Worm (Caenorhabditis elegans) whole organism, L3 larva: ENCODE data around the gene ZK1307.7.

ENCODE experiments used
- R02D3.7 ChIP-seq: fragments of 150-350 bp; optimal IDR thresholded peaks from 2 replicates; lab custom pipeline; 2014; ENCODE audit warnings: missing biosample characterization, missing genetic modification characterization
- ZK546.5 ChIP-seq: sonication (generic microtip); optimal IDR thresholded peaks from 2 replicates; lab custom pipeline; 2017; ENCODE audit warnings: missing biosample characterization, missing genetic modification characterization
- aly-2 ChIP-seq: fragments of 150-350 bp; optimal IDR thresholded peaks from 2 replicates; lab custom pipeline; 2014; ENCODE audit warnings: missing biosample characterization, missing genetic modification characterization
- ama-1 ChIP-seq: fragments of 150-350 bp; optimal IDR thresholded peaks from 2 replicates; lab custom pipeline; 2018
- ceh-16 ChIP-seq: sonication (generic microtip); optimal IDR thresholded peaks from 2 replicates; lab custom pipeline; 2017; ENCODE audit warnings: missing biosample characterization, missing genetic modification characterization
- ceh-28 ChIP-seq: fragments of 150-350 bp; optimal IDR thresholded peaks from 2 replicates; lab custom pipeline; 2014; ENCODE audit warnings: missing biosample characterization, missing genetic modification reagents, missing genetic modification characterization
- ceh-82 ChIP-seq: fragments of 150-350 bp; optimal IDR thresholded peaks from 2 replicates; lab custom pipeline; 2014; ENCODE audit warnings: missing biosample characterization, missing genetic modification characterization
- ceh-9 ChIP-seq: sonication (generic microtip); optimal IDR thresholded peaks from 2 replicates; lab custom pipeline; 2018; ENCODE audit warnings: missing biosample characterization, missing genetic modification characterization
- daf-12 ChIP-seq: fragments of 150-350 bp; optimal IDR thresholded peaks from 2 replicates; lab custom pipeline; 2014; ENCODE audit warnings: missing biosample characterization, missing genetic modification reagents, missing genetic modification characterization
- egl-27 ChIP-seq: sonication (generic microtip); optimal IDR thresholded peaks from 4 replicates; lab custom pipeline; 2017; ENCODE audit warnings: missing biosample characterization, missing genetic modification reagents, missing genetic modification characterization
- egl-5 ChIP-seq: fragments of 150-350 bp; optimal IDR thresholded peaks from 2 replicates; lab custom pipeline; 2017; ENCODE audit warnings: missing biosample characterization, missing genetic modification reagents, missing genetic modification characterization, inconsistent platforms
- elt-1 ChIP-seq: fragments of 150-350 bp; optimal IDR thresholded peaks from 2 replicates; lab custom pipeline; 2014; ENCODE audit warnings: missing biosample characterization, missing genetic modification characterization
- elt-2 ChIP-seq: sonication (generic microtip); optimal IDR thresholded peaks from 2 replicates; lab custom pipeline; 2016; ENCODE audit warnings: missing genetic modification reagents, mild to moderate bottlenecking, missing genetic modification characterization, missing compliant biosample characterization
- elt-3 ChIP-seq, 3 experiments: fragments of 150-350 bp in 1 of 3; sonication (generic microtip) in 2 of 3; optimal IDR thresholded peaks; 2 replicates in 2 of 3; 4 replicates in 1 of 3; lab custom pipeline; 2014 to 2017; ENCODE audit warnings: missing biosample characterization in 3 of 3, missing genetic modification characterization in 3 of 3
- eor-1 ChIP-seq, 2 experiments: fragments of 150-350 bp; optimal IDR thresholded peaks; 2 replicates each; lab custom pipeline; 2014 to 2018; ENCODE audit warnings: missing biosample characterization in 2 of 2, missing genetic modification characterization in 2 of 2
- fkh-10 ChIP-seq: sonication (generic microtip); optimal IDR thresholded peaks from 2 replicates; lab custom pipeline; 2017; ENCODE audit warnings: missing biosample characterization, missing genetic modification reagents, missing genetic modification characterization
- fkh-2 ChIP-seq: fragments of 150-350 bp; optimal IDR thresholded peaks from 2 replicates; lab custom pipeline; 2014; ENCODE audit warnings: missing biosample characterization, missing genetic modification reagents, missing genetic modification characterization
- fos-1 ChIP-seq: fragments of 150-350 bp; optimal IDR thresholded peaks from 2 replicates; lab custom pipeline; 2014; ENCODE audit warnings: missing biosample characterization, missing genetic modification characterization
- hmg-11 ChIP-seq: sonication (generic microtip); optimal IDR thresholded peaks from 2 replicates; lab custom pipeline; 2016; ENCODE audit warnings: missing genetic modification characterization, missing compliant biosample characterization
- jun-1 ChIP-seq: fragments of 150-350 bp; optimal IDR thresholded peaks from 2 replicates; lab custom pipeline; 2014; ENCODE audit warnings: missing biosample characterization, missing genetic modification reagents, missing genetic modification characterization
- lin-15B ChIP-seq: fragments of 150-350 bp; optimal IDR thresholded peaks from 2 replicates; lab custom pipeline; 2014; ENCODE audit warnings: missing biosample characterization, missing genetic modification characterization
- lin-39 ChIP-seq: fragments of 150-350 bp; optimal IDR thresholded peaks from 2 replicates; lab custom pipeline; 2018; ENCODE audit warnings: missing biosample characterization, missing genetic modification reagents, missing genetic modification characterization
- lsy-12 ChIP-seq: sonication (generic microtip); optimal IDR thresholded peaks from 2 replicates; lab custom pipeline; 2016; ENCODE audit warnings: mild to moderate bottlenecking, missing genetic modification characterization, missing compliant biosample characterization
- mdl-1 ChIP-seq: fragments of 150-350 bp; optimal IDR thresholded peaks from 2 replicates; lab custom pipeline; 2014; ENCODE audit warnings: missing biosample characterization, missing genetic modification characterization
- mml-1 ChIP-seq: fragments of 150-350 bp; sonication (generic microtip); optimal IDR thresholded peaks from 3 replicates; lab custom pipeline; 2014; ENCODE audit warnings: missing biosample characterization, missing genetic modification characterization
- nfya-1 ChIP-seq: sonication (generic microtip); optimal IDR thresholded peaks from 2 replicates; lab custom pipeline; 2017; ENCODE audit warnings: missing genetic modification characterization, mild to moderate bottlenecking, missing compliant biosample characterization, antibody characterized with exemption, moderate library complexity; ENCODE audit not compliant: insufficient read depth
- nhr-11 ChIP-seq: fragments of 150-350 bp; optimal IDR thresholded peaks from 2 replicates; lab custom pipeline; 2014; ENCODE audit warnings: missing biosample characterization, missing genetic modification characterization
- nhr-12 ChIP-seq: fragments of 150-350 bp; optimal IDR thresholded peaks from 2 replicates; lab custom pipeline; 2014; ENCODE audit warnings: missing biosample characterization, missing genetic modification characterization
- nhr-23 ChIP-seq: fragments of 150-350 bp; optimal IDR thresholded peaks from 2 replicates; lab custom pipeline; 2014; ENCODE audit warnings: missing biosample characterization, missing genetic modification reagents, missing genetic modification characterization
- nhr-237 ChIP-seq: fragments of 150-350 bp; optimal IDR thresholded peaks from 2 replicates; lab custom pipeline; 2014; ENCODE audit warnings: missing biosample characterization, missing genetic modification characterization
- nhr-25 ChIP-seq: sonication (generic microtip); optimal IDR thresholded peaks from 2 replicates; lab custom pipeline; 2017; ENCODE audit warnings: missing biosample characterization, missing genetic modification characterization
- nhr-28 ChIP-seq: fragments of 150-350 bp; optimal IDR thresholded peaks from 2 replicates; lab custom pipeline; 2014; ENCODE audit warnings: missing biosample characterization, missing genetic modification characterization
- nhr-43 ChIP-seq: sonication (generic microtip); optimal IDR thresholded peaks from 2 replicates; lab custom pipeline; 2016; ENCODE audit warnings: mild to moderate bottlenecking, missing genetic modification characterization, missing compliant biosample characterization; ENCODE audit not compliant: poor library complexity, severe bottlenecking
- nhr-67 ChIP-seq: fragments of 150-350 bp; optimal IDR thresholded peaks from 2 replicates; lab custom pipeline; 2014; ENCODE audit warnings: missing biosample characterization, missing genetic modification characterization
- nhr-76 ChIP-seq: fragments of 150-350 bp; sonication (generic microtip); optimal IDR thresholded peaks from 5 replicates; lab custom pipeline; 2014; ENCODE audit warnings: missing biosample characterization, missing genetic modification characterization
- nhr-77 ChIP-seq: fragments of 150-350 bp; optimal IDR thresholded peaks from 2 replicates; lab custom pipeline; 2014; ENCODE audit warnings: missing biosample characterization, missing genetic modification characterization
- pha-4 ChIP-seq: fragments of 150-350 bp; optimal IDR thresholded peaks from 2 replicates; lab custom pipeline; 2014; ENCODE audit warnings: missing biosample characterization, missing genetic modification reagents, missing genetic modification characterization
- pqm-1 ChIP-seq: fragments of 150-350 bp; optimal IDR thresholded peaks from 2 replicates; lab custom pipeline; 2017; ENCODE audit warnings: missing biosample characterization, missing genetic modification characterization, inconsistent platforms
- sea-2 ChIP-seq: fragments of 150-350 bp; sonication (generic microtip); optimal IDR thresholded peaks from 4 replicates; lab custom pipeline; 2014; ENCODE audit warnings: missing biosample characterization, missing genetic modification reagents, missing genetic modification characterization
- skn-1 ChIP-seq: fragments of 150-350 bp; optimal IDR thresholded peaks from 2 replicates; lab custom pipeline; 2014; ENCODE audit warnings: missing biosample characterization, missing genetic modification characterization
- snpc-4 ChIP-seq: fragments of 150-350 bp; optimal IDR thresholded peaks from 2 replicates; lab custom pipeline; 2014; ENCODE audit warnings: missing biosample characterization, missing genetic modification characterization
- tbx-2 ChIP-seq: sonication (generic microtip); optimal IDR thresholded peaks from 2 replicates; lab custom pipeline; 2016; ENCODE audit warnings: mild to moderate bottlenecking, missing genetic modification characterization, missing compliant biosample characterization
- unc-39 ChIP-seq: sonication (generic microtip); optimal IDR thresholded peaks from 4 replicates; lab custom pipeline; 2017; ENCODE audit warnings: missing biosample characterization, missing genetic modification characterization
- unc-62 ChIP-seq: fragments of 150-350 bp; sonication (generic microtip); optimal IDR thresholded peaks from 4 replicates; lab custom pipeline; 2014; ENCODE audit warnings: missing biosample characterization, missing genetic modification reagents, missing genetic modification characterization
- zag-1 ChIP-seq: fragments of 150-350 bp; optimal IDR thresholded peaks from 2 replicates; lab custom pipeline; 2014; ENCODE audit warnings: missing biosample characterization, missing genetic modification characterization
- ztf-11 ChIP-seq: fragments of 150-350 bp; optimal IDR thresholded peaks from 2 replicates; lab custom pipeline; 2014; ENCODE audit warnings: missing biosample characterization, missing genetic modification characterization
- ztf-4 ChIP-seq: fragments of 150-350 bp; optimal IDR thresholded peaks from 2 replicates; lab custom pipeline; 2014; ENCODE audit warnings: missing biosample characterization, missing genetic modification characterization

The ZK1307.7 gene

ce11 chrII:9644940-9645634 lies 8.7 kb downstream of the ZK1307.7 start:
- TF ChIP-seq zag-1 (no peak), elt-2 (tag; lab: Kevin White, UChicago) (peak; percentile 70), pha-4 (tag; lab: Kevin White, UChicago) (peak; percentile 31), nhr-25 (peak; percentile 58), egl-27 (tag; lab: Kevin White, UChicago) (no peak), pqm-1 (peak; percentile 72), lin-39 (tag; lab: Kevin White, UChicago) (no peak), elt-1 (tag; lab: Kevin White, UChicago) (peak; percentile 96), ceh-16 (peak; percentile 7)
- TF ChIP-seq, all 47 proteins: peak for 6

- TF ChIP-seq nhr-28 (tag; lab: Kevin White, UChicago) = no peak
- no peak for TF ChIP-seq fkh-2 (tag; lab: Kevin White, UChicago)
- TF ChIP-seq mdl-1 (tag; lab: Kevin White, UChicago) = peak; percentile 66
- peak; percentile 86 for TF ChIP-seq hmg-11 (tag; lab: Kevin White, UChicago)
- peak; percentile 41 for TF ChIP-seq nhr-43 (tag; lab: Kevin White, UChicago)
- peak; percentile 78 for TF ChIP-seq nhr-11 (tag; lab: Kevin White, UChicago)
- TF ChIP-seq ceh-9 (tag; lab: Kevin White, UChicago) = no peak
- TF ChIP-seq nhr-67 (tag; lab: Kevin White, UChicago) = no peak
- peak; percentile 4 for TF ChIP-seq snpc-4 (tag; lab: Kevin White, UChicago)
- no peak for TF ChIP-seq ztf-4
- TF ChIP-seq fos-1 (tag; lab: Kevin White, UChicago) = no peak
- TF ChIP-seq elt-1 (tag; lab: Kevin White, UChicago) = peak; percentile 73
- TF ChIP-seq sea-2 (GFP tag; lab: Kevin White, UChicago) = no peak
- TF ChIP-seq eor-1 (tag; optimal IDR thresholded peaks at IDR 0.05; lab: Kevin White, UChicago) = no peak
- TF ChIP-seq ama-1 (lab: Kevin White, UChicago) = peak; percentile 86
- peak; percentile 88 for TF ChIP-seq nhr-25
- TF ChIP-seq unc-62 (GFP tag; lab: Kevin White, UChicago) = peak; percentile 64
- TF ChIP-seq egl-27 (tag; lab: Kevin White, UChicago) = no peak
- peak; percentile 92 for TF ChIP-seq egl-5 (tag; lab: Kevin White, UChicago)
- TF ChIP-seq nhr-76 (tag; lab: Kevin White, UChicago) = no peak
- TF ChIP-seq aly-2 (tag; lab: Kevin White, UChicago) = no peak
- TF ChIP-seq ceh-28 = peak; percentile 85
- TF ChIP-seq elt-3 (tag; optimal IDR thresholded peaks at IDR 0.05; lab: Kevin White, UChicago) = no peak
- no peak for TF ChIP-seq fkh-10 (GFP tag; lab: Kevin White, UChicago)
- TF ChIP-seq pqm-1 = peak; percentile 13
- TF ChIP-seq ztf-11 = no peak
- TF ChIP-seq lin-39 (tag; lab: Kevin White, UChicago) = peak; percentile 11
- TF ChIP-seq nhr-23 (tag; lab: Kevin White, UChicago) = peak; percentile 76
- no peak for TF ChIP-seq ceh-82 (tag; lab: Kevin White, UChicago)
- peak; percentile 77 for TF ChIP-seq pha-4 (tag; lab: Kevin White, UChicago)
- TF ChIP-seq jun-1 (tag; lab: Kevin White, UChicago) = peak; percentile 43
- no peak for TF ChIP-seq mml-1 (tag; lab: Kevin White, UChicago)
- peak; percentile 30 for TF ChIP-seq tbx-2 (tag; lab: Kevin White, UChicago)
- TF ChIP-seq nfya-1 = peak; percentile 88
- TF ChIP-seq unc-39 (tag; lab: Kevin White, UChicago) = no peak
- TF ChIP-seq nhr-237 (tag; lab: Kevin White, UChicago) = no peak
- no peak for TF ChIP-seq daf-12 (tag; lab: Kevin White, UChicago)
- peak; percentile 47 for TF ChIP-seq R02D3.7 (tag; lab: Kevin White, UChicago)
- peak; percentile 56 for TF ChIP-seq lsy-12 (tag; lab: Kevin White, UChicago)
- no peak for TF ChIP-seq ZK546.5
- no peak for TF ChIP-seq ceh-16
- no peak for TF ChIP-seq zag-1
- TF ChIP-seq nhr-12 (tag; lab: Kevin White, UChicago) = no peak
- no peak for TF ChIP-seq skn-1
- peak; percentile 60 for TF ChIP-seq elt-2 (tag; lab: Kevin White, UChicago)
- no peak for TF ChIP-seq nhr-77
- TF ChIP-seq lin-15B (tag; lab: Kevin White, UChicago) = peak; percentile 52
Observed at ce11 chrII:9646122-9646555, 9.7 kb downstream of the ZK1307.7 start.
